Worm (Caenorhabditis elegans) whole organism, young adult: ENCODE measurements around the gene F45C12.17.

ENCODE experiments used
- C17E4.6 ChIP-seq: fragments of 200-800 bp; sonication (Bioruptor generic); IDR thresholded peaks from 2 replicates; pipeline ENCODE4 v1.3.6; 2022; ENCODE audit warnings: missing genetic modification reagents, missing genetic modification characterization, missing compliant biosample characterization
- F23B12.7 ChIP-seq: sonication (generic microtip); optimal IDR thresholded peaks from 2 replicates; lab custom pipeline; 2017; ENCODE audit warnings: missing genetic modification characterization, mild to moderate bottlenecking, missing compliant biosample characterization, antibody characterized with exemption, moderate library complexity; ENCODE audit not compliant: insufficient read depth
- F33H1.4 ChIP-seq: fragments of 200-800 bp; sonication (Bioruptor generic); IDR thresholded peaks from 2 replicates; pipeline ENCODE4 v1.3.6; 2022; ENCODE audit warnings: missing genetic modification reagents, missing genetic modification characterization, missing compliant biosample characterization
- F52B5.7 ChIP-seq: sonication (generic microtip); optimal IDR thresholded peaks from 2 replicates; lab custom pipeline; 2016; ENCODE audit warnings: mild to moderate bottlenecking, missing genetic modification characterization, missing compliant biosample characterization
- F57A8.1 ChIP-seq: fragments of 200-800 bp; sonication (Bioruptor generic); optimal IDR thresholded peaks from 2 replicates; lab custom pipeline; 2018; ENCODE audit warnings: mild to moderate bottlenecking, missing genetic modification characterization, moderate library complexity, missing compliant biosample characterization
- F57C9.4 ChIP-seq: sonication (generic microtip); optimal IDR thresholded peaks from 2 replicates; lab custom pipeline; 2017; ENCODE audit warnings: mild to moderate bottlenecking, missing genetic modification characterization, missing compliant biosample characterization
- Y53F4B.3 ChIP-seq: fragments of 200-800 bp; sonication (Bioruptor generic); IDR thresholded peaks from 2 replicates; pipeline ENCODE4 v1.3.6; 2022; ENCODE audit warnings: missing genetic modification reagents, missing genetic modification characterization, missing compliant biosample characterization
- akir-1 ChIP-seq: fragments of 200-800 bp; sonication (Bioruptor generic); optimal IDR thresholded peaks from 2 replicates; lab custom pipeline; 2018; ENCODE audit warnings: mild to moderate bottlenecking, missing genetic modification characterization, moderate library complexity, missing compliant biosample characterization
- ama-1 ChIP-seq, 3 experiments: fragments of 150-350 bp in 1 of 3; sonication (generic microtip) in 2 of 3; optimal IDR thresholded peaks; 2 replicates each; lab custom pipeline; 2014 to 2018; ENCODE audit warnings: missing biosample characterization in 2 of 3, missing genetic modification characterization in 2 of 3, missing genetic modification reagents in 2 of 3
- bed-2 ChIP-seq: fragments of 200-800 bp; sonication (Bioruptor generic); IDR thresholded peaks from 2 replicates; pipeline ENCODE4 v1.3.6; 2022; ENCODE audit warnings: missing genetic modification reagents, missing genetic modification characterization, missing compliant biosample characterization
- ceh-27 ChIP-seq: fragments of 200-800 bp; sonication (Bioruptor generic); optimal IDR thresholded peaks from 2 replicates; lab custom pipeline; 2018; ENCODE audit warnings: mild to moderate bottlenecking, missing genetic modification characterization, moderate library complexity, missing compliant biosample characterization
- die-1 ChIP-seq: sonication (generic microtip); optimal IDR thresholded peaks from 2 replicates; lab custom pipeline; 2016; ENCODE audit warnings: missing genotype, mild to moderate bottlenecking, missing genetic modification characterization, missing compliant biosample characterization
- dox-1 ChIP-seq: fragments of 200-800 bp; sonication (Bioruptor generic); IDR thresholded peaks from 2 replicates; pipeline ENCODE4 v1.3.6; 2022; ENCODE audit warnings: missing genetic modification reagents, missing genetic modification characterization, missing compliant biosample characterization
- efl-1 ChIP-seq: fragments of 150-350 bp; optimal IDR thresholded peaks from 2 replicates; lab custom pipeline; 2014; ENCODE audit warnings: missing biosample characterization, missing genetic modification reagents, missing genetic modification characterization
- gei-17 ChIP-seq: fragments of 200-800 bp; sonication (Bioruptor generic); optimal IDR thresholded peaks from 2 replicates; lab custom pipeline; 2018; ENCODE audit warnings: mild to moderate bottlenecking, missing genetic modification characterization, missing compliant biosample characterization
- let-526 ChIP-seq: fragments of 200-800 bp; sonication (Bioruptor generic); IDR thresholded peaks from 2 replicates; pipeline ENCODE4 v1.3.6; 2022; ENCODE audit warnings: missing genetic modification reagents, missing genetic modification characterization, missing compliant biosample characterization
- let-607 ChIP-seq, 2 experiments: fragments of 200-800 bp in 1 of 2; sonication (Bioruptor generic) in 1 of 2; sonication (generic microtip) in 1 of 2; optimal IDR thresholded peaks; 2 replicates each; lab custom pipeline; 2016 to 2018; ENCODE audit warnings: mild to moderate bottlenecking in 2 of 2, missing compliant biosample characterization in 2 of 2, missing genetic modification characterization in 2 of 2, moderate library complexity in 2 of 2, missing genotype in 1 of 2
- lin-26 ChIP-seq: fragments of 200-800 bp; sonication (Bioruptor generic); IDR thresholded peaks from 2 replicates; pipeline ENCODE4 v1.3.6; 2022; ENCODE audit warnings: missing genetic modification reagents, missing genetic modification characterization, missing compliant biosample characterization
- lin-54 ChIP-seq: fragments of 200-800 bp; sonication (Bioruptor generic); optimal IDR thresholded peaks from 2 replicates; lab custom pipeline; 2018; ENCODE audit warnings: mild to moderate bottlenecking, missing genetic modification characterization, missing compliant biosample characterization
- lsy-27 ChIP-seq: sonication (generic microtip); optimal IDR thresholded peaks from 2 replicates; lab custom pipeline; 2017; ENCODE audit warnings: missing genetic modification characterization, mild to moderate bottlenecking, missing compliant biosample characterization, antibody characterized with exemption, missing genotype, borderline replicate concordance; ENCODE audit not compliant: insufficient read depth
- madf-10 ChIP-seq: sonication (generic microtip); optimal IDR thresholded peaks from 2 replicates; lab custom pipeline; 2016; ENCODE audit warnings: mild to moderate bottlenecking, missing genetic modification characterization, missing compliant biosample characterization
- madf-3 ChIP-seq: fragments of 200-800 bp; sonication (Bioruptor generic); IDR thresholded peaks from 2 replicates; pipeline ENCODE4 v1.3.6; 2022; ENCODE audit warnings: missing genetic modification reagents, missing genetic modification characterization, missing compliant biosample characterization
- madf-6 ChIP-seq: fragments of 200-800 bp; sonication (Bioruptor generic); IDR thresholded peaks from 2 replicates; pipeline ENCODE4 v1.3.6; 2022; ENCODE audit warnings: missing genetic modification reagents, missing genetic modification characterization, missing compliant biosample characterization
- mes-4 ChIP-seq: sonication (generic microtip); optimal IDR thresholded peaks from 2 replicates; lab custom pipeline; 2016; ENCODE audit warnings: missing genotype, missing genetic modification characterization, missing compliant biosample characterization
- nfya-1 ChIP-seq: sonication (generic microtip); optimal IDR thresholded peaks from 2 replicates; lab custom pipeline; 2017; ENCODE audit warnings: antibody characterized with exemption, missing compliant biosample characterization, missing genetic modification characterization, borderline replicate concordance; ENCODE audit not compliant: insufficient read depth
- nfyb-1 ChIP-seq: fragments of 200-800 bp; sonication (Bioruptor generic); IDR thresholded peaks from 2 replicates; pipeline ENCODE4 v1.3.6; 2022; ENCODE audit warnings: missing genetic modification reagents, missing genetic modification characterization, missing compliant biosample characterization
- nhr-120 ChIP-seq: fragments of 200-800 bp; sonication (Bioruptor generic); IDR thresholded peaks from 2 replicates; pipeline ENCODE4 v1.3.6; 2022; ENCODE audit warnings: missing genetic modification characterization, missing compliant biosample characterization
- nhr-90 ChIP-seq: sonication (generic microtip); optimal IDR thresholded peaks from 2 replicates; lab custom pipeline; 2016; ENCODE audit warnings: missing genotype, mild to moderate bottlenecking, missing genetic modification characterization, missing compliant biosample characterization
- rpc-1 ChIP-seq, 2 experiments: fragments of 150-350 bp in 1 of 2; sonication (generic microtip) in 1 of 2; optimal IDR thresholded peaks; 2 replicates each; lab custom pipeline; 2014 to 2018; ENCODE audit warnings: missing biosample characterization in 1 of 2, missing genetic modification characterization in 1 of 2, missing genetic modification reagents in 1 of 2, missing genotype in 1 of 2
- tbp1 ChIP-seq: fragments of 200-800 bp; sonication (Bioruptor generic); optimal IDR thresholded peaks from 2 replicates; lab custom pipeline; 2018; ENCODE audit warnings: mild to moderate bottlenecking, missing genetic modification characterization, missing compliant biosample characterization
- zfh-2 ChIP-seq: fragments of 200-800 bp; sonication (Bioruptor generic); conservative IDR thresholded peaks from 2 replicates; pipeline ENCODE4 v1.3.6; 2022; ENCODE audit warnings: missing genetic modification reagents, missing genetic modification characterization, missing compliant biosample characterization
- ztf-18 ChIP-seq: sonication (generic microtip); optimal IDR thresholded peaks from 2 replicates; lab custom pipeline; 2016; ENCODE audit warnings: missing genotype, mild to moderate bottlenecking, missing genetic modification characterization, missing compliant biosample characterization
- ztf-22 ChIP-seq: fragments of 200-800 bp; sonication (Bioruptor generic); optimal IDR thresholded peaks from 2 replicates; lab custom pipeline; 2018; ENCODE audit warnings: mild to moderate bottlenecking, missing genetic modification characterization, moderate library complexity, missing compliant biosample characterization
- ztf-25 ChIP-seq: fragments of 200-800 bp; sonication (Bioruptor generic); IDR thresholded peaks from 2 replicates; pipeline ENCODE4 v1.3.6; 2022; ENCODE audit warnings: missing genetic modification reagents, missing genetic modification characterization, missing compliant biosample characterization
- ztf-6 ChIP-seq: fragments of 200-800 bp; sonication (Bioruptor generic); IDR thresholded peaks from 2 replicates; pipeline ENCODE4 v1.3.6; 2022; ENCODE audit warnings: missing genetic modification reagents, missing genetic modification characterization, missing compliant biosample characterization

Gene F45C12.17

DNA sequence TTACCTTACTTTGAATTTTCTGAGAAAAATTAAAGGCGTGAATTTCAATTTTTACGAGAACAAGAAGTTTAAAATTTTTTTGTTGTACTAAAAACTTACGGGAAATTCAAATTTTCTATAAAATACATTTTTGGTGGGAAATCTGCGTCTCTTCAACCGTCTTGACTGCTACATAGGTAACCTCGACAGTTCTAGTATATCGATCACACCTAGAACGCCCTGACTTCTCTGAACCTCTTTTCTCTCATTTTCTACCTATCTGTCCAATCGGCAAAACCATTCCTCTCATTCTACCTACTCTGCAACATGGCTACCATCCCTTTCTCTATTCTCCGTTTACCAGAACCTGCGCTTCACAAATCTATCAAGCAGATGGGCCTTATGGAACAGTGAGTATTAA is 42.2 kb upstream of the F45C12.17 start, which contains the start of gene fbxb-25:
fbxb-25 (plus strand) TSS at position 301 of the 400 bp plus-strand sequence.
- no peak for TF ChIP-seq ztf-18 (tag; lab: Kevin White, UChicago)
- TF ChIP-seq Y53F4B.3 (GFP tag; lab: Robert Waterston, UW), result no peak
- TF ChIP-seq lsy-27 (tag; lab: Kevin White, UChicago), result no peak
- TF ChIP-seq mes-4 (tag; lab: Kevin White, UChicago), result no peak
- no peak for TF ChIP-seq gei-17 (GFP tag; lab: Kevin White, UChicago)
- TF ChIP-seq nfya-1 (tag; lab: Kevin White, UChicago), result no peak
- TF ChIP-seq F57C9.4 (tag; lab: Kevin White, UChicago), result no peak
- TF ChIP-seq C17E4.6 (GFP tag; lab: Robert Waterston, UW), result no peak
- no peak for TF ChIP-seq let-526 (GFP tag; lab: Robert Waterston, UW)
- no peak for TF ChIP-seq rpc-1 (optimal IDR thresholded peaks at IDR 0.05; lab: Kevin White, UChicago)
- TF ChIP-seq rpc-1 (tag; optimal IDR thresholded peaks at IDR 0.05; lab: Kevin White, UChicago), result no peak
- TF ChIP-seq ztf-22 (GFP tag; lab: Kevin White, UChicago), result no peak
- TF ChIP-seq madf-6 (GFP tag; lab: Robert Waterston, UW), result no peak
- TF ChIP-seq bed-2 (GFP tag; lab: Robert Waterston, UW), result no peak
- TF ChIP-seq nfyb-1 (GFP tag; lab: Robert Waterston, UW), result no peak
- no peak for TF ChIP-seq dox-1 (GFP tag; lab: Robert Waterston, UW)
- TF ChIP-seq F57A8.1, result no peak
- no peak for TF ChIP-seq nhr-90 (tag; lab: Kevin White, UChicago)

ce11 chrII:1688813-1689212 is 37.1 kb upstream of the F45C12.17 start, which contains the start of the genes fbxb-18 and fbxb-19:
Gene fbxb-18, minus strand, starts transcription at chrII:1688913.
Gene fbxb-19, minus strand, starts transcription at chrII:1689181.
- TF ChIP-seq ama-1 (optimal IDR thresholded peaks at IDR 0.05; lab: Kevin White, UChicago) (no peak), ama-1 (GFP tag; optimal IDR thresholded peaks at IDR 0.05; lab: Kevin White, UChicago) (no peak), lin-54 (GFP tag; lab: Kevin White, UChicago) (no peak), lin-26 (GFP tag; lab: Robert Waterston, UW) (no peak), ztf-25 (GFP tag; lab: Robert Waterston, UW) (no peak), madf-10 (tag; lab: Kevin White, UChicago) (no peak), nhr-120 (GFP tag; lab: Robert Waterston, UW) (no peak), zfh-2 (GFP tag; lab: Robert Waterston, UW) (no peak), tbp1 (GFP tag; lab: Kevin White, UChicago) (no peak), let-607 (tag; optimal IDR thresholded peaks at IDR 0.05; lab: Kevin White, UChicago) (no peak), ztf-6 (GFP tag; lab: Robert Waterston, UW) (no peak), F33H1.4 (GFP tag; lab: Robert Waterston, UW) (no peak), ceh-27 (GFP tag; lab: Kevin White, UChicago) (no peak), F52B5.7 (tag; lab: Kevin White, UChicago) (no peak)
- TF ChIP-seq, all 124 proteins: peak for 0

- TF ChIP-seq efl-1 (GFP tag; lab: Kevin White, UChicago) (no peak), madf-3 (GFP tag; lab: Robert Waterston, UW) (no peak), akir-1 (GFP tag; lab: Kevin White, UChicago) (no peak), die-1 (tag; lab: Kevin White, UChicago) (no peak), F23B12.7 (tag; lab: Kevin White, UChicago) (no peak), rpc-1 (optimal IDR thresholded peaks at IDR 0.05; lab: Kevin White, UChicago) (no peak), rpc-1 (tag; optimal IDR thresholded peaks at IDR 0.05; lab: Kevin White, UChicago) (no peak)
- TF ChIP-seq, all 124 proteins: peak for 0
Measured at ce11 chrII:1691011-1691410, 34.9 kb upstream of the F45C12.17 start, which contains the start of gene fbxc-22. Gene fbxc-22, minus strand, starts transcription at chrII:1691111.
